Fruit fly (Drosophila melanogaster) whole organism, prepupa: ENCODE results near the gene CG34290.

Experiments
- Blimp-1 ChIP-seq: fragments of 200-800 bp; sonication (Bioruptor generic); optimal IDR thresholded peaks from 3 replicates; lab custom pipeline; 2017; ENCODE audit warnings: missing biosample characterization, missing genetic modification characterization, mild to moderate bottlenecking, moderate library complexity, missing genetic modification reagents
- CG10631 ChIP-seq: fragments of 200-800 bp; sonication (Bioruptor generic); optimal IDR thresholded peaks from 2 replicates; lab custom pipeline; 2016; ENCODE audit warnings: missing biosample characterization, missing genetic modification characterization
- CG10669 ChIP-seq: fragments of 200-800 bp; sonication (Bioruptor generic); optimal IDR thresholded peaks from 3 replicates; lab custom pipeline; 2018; ENCODE audit warnings: missing biosample characterization, mild to moderate bottlenecking, missing genetic modification characterization, moderate library complexity
- CG11294 ChIP-seq: fragments of 200-800 bp; sonication (Bioruptor generic); IDR thresholded peaks from 2 replicates; pipeline ENCODE4 v1.3.6; 2022; ENCODE audit warnings: missing biosample characterization, missing genetic modification characterization
- CG11762 ChIP-seq: fragments of 200-800 bp; sonication (Bioruptor generic); optimal IDR thresholded peaks from 3 replicates; lab custom pipeline; 2016; ENCODE audit warnings: missing biosample characterization, missing genetic modification characterization; ENCODE audit not compliant: insufficient read depth
- CG11902 ChIP-seq: fragments of 200-800 bp; sonication (Bioruptor generic); optimal IDR thresholded peaks from 3 replicates; lab custom pipeline; 2016; ENCODE audit warnings: missing biosample characterization, missing genetic modification characterization
- CG15336 ChIP-seq: fragments of 200-800 bp; sonication (Bioruptor generic); IDR thresholded peaks from 2 replicates; pipeline ENCODE4 v1.3.6; 2022; ENCODE audit warnings: missing biosample characterization, missing genetic modification characterization
- CG1621 ChIP-seq: fragments of 200-800 bp; sonication (Bioruptor generic); optimal IDR thresholded peaks from 3 replicates; lab custom pipeline; 2018; ENCODE audit warnings: missing biosample characterization, mild to moderate bottlenecking, missing genetic modification characterization
- CG16779 ChIP-seq: fragments of 200-800 bp; sonication (Bioruptor generic); optimal IDR thresholded peaks from 3 replicates; lab custom pipeline; 2017; ENCODE audit warnings: missing biosample characterization, mild to moderate bottlenecking, missing genetic modification characterization
- CG31627 ChIP-seq: fragments of 200-800 bp; sonication (Bioruptor generic); optimal IDR thresholded peaks from 3 replicates; lab custom pipeline; 2016; ENCODE audit warnings: missing biosample characterization, missing genetic modification characterization
- CG32006 ChIP-seq: fragments of 200-800 bp; sonication (Bioruptor generic); optimal IDR thresholded peaks from 3 replicates; lab custom pipeline; 2017; ENCODE audit warnings: missing biosample characterization, mild to moderate bottlenecking, missing genetic modification characterization
- CG34406 ChIP-seq: fragments of 200-800 bp; sonication (Bioruptor generic); optimal IDR thresholded peaks from 3 replicates; lab custom pipeline; 2016; ENCODE audit warnings: missing biosample characterization, missing genetic modification characterization
- CG3919 ChIP-seq: fragments of 200-800 bp; sonication (Bioruptor generic); optimal IDR thresholded peaks from 3 replicates; lab custom pipeline; 2016; ENCODE audit warnings: missing biosample characterization, missing genetic modification characterization
- CG6276 ChIP-seq: fragments of 200-800 bp; sonication (Bioruptor generic); optimal IDR thresholded peaks from 2 replicates; lab custom pipeline; 2017; ENCODE audit warnings: missing biosample characterization, mild to moderate bottlenecking, missing genetic modification characterization
- CG6792 ChIP-seq: fragments of 200-800 bp; sonication (Bioruptor generic); optimal IDR thresholded peaks from 3 replicates; lab custom pipeline; 2016; ENCODE audit warnings: missing biosample characterization, missing genetic modification characterization
- CG6854 ChIP-seq: fragments of 200-800 bp; sonication (Bioruptor generic); optimal IDR thresholded peaks from 2 replicates; lab custom pipeline; 2017; ENCODE audit warnings: missing biosample characterization, mild to moderate bottlenecking, missing genetic modification characterization
- CG7368 ChIP-seq: fragments of 200-800 bp; sonication (Bioruptor generic); optimal IDR thresholded peaks from 3 replicates; lab custom pipeline; 2016; ENCODE audit warnings: missing biosample characterization, missing genetic modification characterization
- CG8119 ChIP-seq: fragments of 200-800 bp; sonication (Bioruptor generic); IDR thresholded peaks from 3 replicates; pipeline ENCODE4 v1.3.6; 2022; ENCODE audit warnings: missing biosample characterization, missing genetic modification characterization
- CG8319 ChIP-seq: fragments of 200-800 bp; sonication (Bioruptor generic); optimal IDR thresholded peaks from 3 replicates; lab custom pipeline; 2016; ENCODE audit warnings: missing biosample characterization, missing genetic modification characterization
- CG8632 ChIP-seq: fragments of 200-800 bp; sonication (Bioruptor generic); optimal IDR thresholded peaks from 3 replicates; lab custom pipeline; 2016; ENCODE audit warnings: missing biosample characterization, missing genetic modification characterization
- CG9139 ChIP-seq: fragments of 200-800 bp; sonication (Bioruptor generic); optimal IDR thresholded peaks from 3 replicates; lab custom pipeline; 2017; ENCODE audit warnings: missing biosample characterization, mild to moderate bottlenecking, missing genetic modification characterization
- Eip75B ChIP-seq: fragments of 200-800 bp; sonication (Bioruptor generic); optimal IDR thresholded peaks from 3 replicates; lab custom pipeline; 2016; ENCODE audit warnings: missing biosample characterization, missing genetic modification characterization
- Ets96B ChIP-seq: fragments of 200-800 bp; optimal IDR thresholded peaks from 2 replicates; lab custom pipeline; 2019; ENCODE audit warnings: missing biosample characterization, mild to moderate bottlenecking, missing genetic modification characterization, moderate library complexity
- Gug ChIP-seq: fragments of 200-800 bp; sonication (Bioruptor generic); IDR thresholded peaks from 2 replicates; pipeline ENCODE4 v1.3.6; 2022; ENCODE audit warnings: missing biosample characterization, missing genetic modification characterization
- Hr39 ChIP-seq: fragments of 200-800 bp; sonication (Bioruptor generic); optimal IDR thresholded peaks from 2 replicates; lab custom pipeline; 2016; ENCODE audit warnings: missing biosample characterization, missing genetic modification characterization
- Hr4 ChIP-seq: fragments of 200-800 bp; sonication (Bioruptor generic); optimal IDR thresholded peaks from 3 replicates; lab custom pipeline; 2016; ENCODE audit warnings: missing biosample characterization, missing genetic modification characterization
- Lpt ChIP-seq: fragments of 200-800 bp; sonication (Bioruptor generic); optimal IDR thresholded peaks from 3 replicates; lab custom pipeline; 2016; ENCODE audit warnings: missing biosample characterization, missing genetic modification characterization
- Met ChIP-seq: fragments of 200-800 bp; sonication (Bioruptor generic); optimal IDR thresholded peaks from 3 replicates; lab custom pipeline; 2016; ENCODE audit warnings: missing biosample characterization, missing genetic modification characterization
- OdsH ChIP-seq: fragments of 200-800 bp; sonication (Bioruptor generic); optimal IDR thresholded peaks from 3 replicates; lab custom pipeline; 2016; ENCODE audit warnings: missing biosample characterization, missing genetic modification characterization
- Sox102F ChIP-seq: fragments of 200-800 bp; sonication (Bioruptor generic); optimal IDR thresholded peaks from 2 replicates; lab custom pipeline; 2016; ENCODE audit warnings: missing biosample characterization, mild to moderate bottlenecking, missing genetic modification characterization
- Sox14 ChIP-seq: fragments of 200-800 bp; sonication (Bioruptor generic); optimal IDR thresholded peaks from 3 replicates; lab custom pipeline; 2016; ENCODE audit warnings: missing biosample characterization, missing genetic modification characterization
- Sox15 ChIP-seq: fragments of 200-800 bp; sonication (Bioruptor generic); optimal IDR thresholded peaks from 3 replicates; lab custom pipeline; 2016; ENCODE audit warnings: missing biosample characterization, missing genetic modification characterization
- achi ChIP-seq: fragments of 200-800 bp; sonication (Bioruptor generic); optimal IDR thresholded peaks from 3 replicates; lab custom pipeline; 2016; ENCODE audit warnings: missing biosample characterization, missing genetic modification characterization
- acj6 ChIP-seq: fragments of 200-800 bp; sonication (Bioruptor generic); optimal IDR thresholded peaks from 3 replicates; lab custom pipeline; 2016; ENCODE audit warnings: missing biosample characterization, missing genetic modification characterization
- cyc ChIP-seq: fragments of 200-800 bp; sonication (Bioruptor generic); optimal IDR thresholded peaks from 3 replicates; lab custom pipeline; 2016; ENCODE audit warnings: missing biosample characterization, missing genetic modification characterization
- dac ChIP-seq: fragments of 200-800 bp; sonication (Bioruptor generic); optimal IDR thresholded peaks from 2 replicates; lab custom pipeline; 2017; ENCODE audit warnings: missing biosample characterization, mild to moderate bottlenecking, missing genetic modification characterization
- dsx ChIP-seq: fragments of 200-800 bp; optimal IDR thresholded peaks from 3 replicates; lab custom pipeline; 2019; ENCODE audit warnings: missing biosample characterization, mild to moderate bottlenecking, missing genetic modification characterization, moderate library complexity; ENCODE audit not compliant: poor library complexity, severe bottlenecking
- eg ChIP-seq: fragments of 200-800 bp; sonication (Bioruptor generic); IDR thresholded peaks from 3 replicates; pipeline ENCODE4 v1.3.6; 2022; ENCODE audit warnings: missing biosample characterization, missing genetic modification characterization
- esn ChIP-seq: fragments of 200-800 bp; sonication (Bioruptor generic); optimal IDR thresholded peaks from 2 replicates; lab custom pipeline; 2016; ENCODE audit warnings: missing biosample characterization, mild to moderate bottlenecking, missing genetic modification characterization, moderate library complexity
- fd59A ChIP-seq: fragments of 200-800 bp; sonication (Bioruptor generic); optimal IDR thresholded peaks from 2 replicates; lab custom pipeline; 2017; ENCODE audit warnings: missing biosample characterization, mild to moderate bottlenecking, missing genetic modification characterization, missing genetic modification reagents
- fd85E ChIP-seq: fragments of 200-800 bp; sonication (Bioruptor generic); optimal IDR thresholded peaks from 3 replicates; lab custom pipeline; 2016; ENCODE audit warnings: missing biosample characterization, missing genetic modification characterization
- fkh ChIP-seq: fragments of 200-800 bp; sonication (Bioruptor generic); optimal IDR thresholded peaks from 3 replicates; lab custom pipeline; 2017; ENCODE audit warnings: missing biosample characterization, mild to moderate bottlenecking, missing genetic modification characterization, moderate library complexity
- lz ChIP-seq: fragments of 200-800 bp; sonication (Bioruptor generic); optimal IDR thresholded peaks from 3 replicates; lab custom pipeline; 2016; ENCODE audit warnings: missing biosample characterization, missing genetic modification characterization
- net ChIP-seq: fragments of 200-800 bp; sonication (Bioruptor generic); optimal IDR thresholded peaks from 3 replicates; lab custom pipeline; 2016; ENCODE audit warnings: missing biosample characterization, missing genetic modification characterization
- pdm3 ChIP-seq: fragments of 200-800 bp; sonication (Bioruptor generic); optimal IDR thresholded peaks from 3 replicates; lab custom pipeline; 2016; ENCODE audit warnings: missing biosample characterization, missing genetic modification characterization
- spab ChIP-seq: fragments of 200-800 bp; sonication (Bioruptor generic); optimal IDR thresholded peaks from 2 replicates; lab custom pipeline; 2017; ENCODE audit warnings: missing biosample characterization, mild to moderate bottlenecking, missing genetic modification characterization, missing genetic modification reagents
- ss ChIP-seq, 2 experiments: fragments of 200-800 bp; sonication (Bioruptor generic); optimal IDR thresholded peaks; 2 replicates in 1 of 2; 3 replicates in 1 of 2; lab custom pipeline; 2017 to 2018; ENCODE audit warnings: mild to moderate bottlenecking in 2 of 2, missing biosample characterization in 2 of 2, missing genetic modification characterization in 2 of 2, moderate library complexity in 1 of 2
- svp ChIP-seq: fragments of 200-800 bp; sonication (Bioruptor generic); peaks from one replicate; lab custom pipeline; 2016; ENCODE audit warnings: missing biosample characterization, missing genetic modification characterization
- topi ChIP-seq: fragments of 200-800 bp; sonication (Bioruptor generic); optimal IDR thresholded peaks from 3 replicates; lab custom pipeline; 2016; ENCODE audit warnings: missing biosample characterization, missing genetic modification characterization
- vri ChIP-seq: fragments of 200-800 bp; sonication (Bioruptor generic); optimal IDR thresholded peaks from 3 replicates; lab custom pipeline; 2016; ENCODE audit warnings: missing biosample characterization, mild to moderate bottlenecking, missing genetic modification characterization

Gene CG34290

dm6 chr3R:24259278-24260040 lies 30.2 kb downstream of the CG34290 start:
- TF ChIP-seq svp (GFP tag; lab: Kevin White, UChicago): peak; percentile 98
- TF ChIP-seq CG3919 (GFP tag; lab: Kevin White, UChicago): peak; percentile 96
- TF ChIP-seq CG9139 (GFP tag; lab: Kevin White, UChicago): peak; percentile 90
- TF ChIP-seq achi: peak; percentile 94
- peak; percentile 96 for TF ChIP-seq Sox14
- TF ChIP-seq Hr39 (GFP tag; lab: Kevin White, UChicago): peak; percentile 95
- peak; percentile 92 for TF ChIP-seq eg (GFP tag; lab: Robert Waterston, UW)
- peak; percentile 94 for TF ChIP-seq topi (GFP tag; lab: Kevin White, UChicago)
- TF ChIP-seq pdm3: peak; percentile 96
- peak; percentile 89 for TF ChIP-seq CG11762 (GFP tag; lab: Kevin White, UChicago)
- TF ChIP-seq CG11902: peak; percentile 94
- peak; percentile 97 for TF ChIP-seq CG10669 (GFP tag; lab: Kevin White, UChicago)
- TF ChIP-seq OdsH (GFP tag; lab: Kevin White, UChicago): peak; percentile 94
- peak; percentile 88 for TF ChIP-seq CG8119
- peak; percentile 95 for TF ChIP-seq net (GFP tag; lab: Kevin White, UChicago)
- TF ChIP-seq CG31627: peak; percentile 93
- TF ChIP-seq spab (GFP tag; lab: Kevin White, UChicago): peak; percentile 95
- peak; percentile 93 for TF ChIP-seq lz (GFP tag; lab: Kevin White, UChicago)
- TF ChIP-seq CG15336 (GFP tag; lab: Robert Waterston, UW): peak; percentile 87
- TF ChIP-seq Met (GFP tag; lab: Kevin White, UChicago): peak; percentile 94
- TF ChIP-seq dac (GFP tag; lab: Kevin White, UChicago): peak; percentile 69
- TF ChIP-seq Hr4 (GFP tag; lab: Kevin White, UChicago): peak; percentile 90
- TF ChIP-seq Eip75B (GFP tag; lab: Kevin White, UChicago): peak; percentile 97
- peak; percentile 96 for TF ChIP-seq CG7368
- TF ChIP-seq acj6: peak; percentile 96
- TF ChIP-seq CG11294: peak; percentile 87
- TF ChIP-seq CG34406: peak; percentile 93
- TF ChIP-seq CG6276 (GFP tag; lab: Kevin White, UChicago): no peak
- peak; percentile 93 for TF ChIP-seq CG8319 (GFP tag; lab: Kevin White, UChicago)
- TF ChIP-seq CG16779 (tag; lab: Kevin White, UChicago): peak; percentile 84
- TF ChIP-seq fd85E (GFP tag; lab: Kevin White, UChicago): peak; percentile 82
- peak; percentile 77 for TF ChIP-seq Blimp-1 (GFP tag; lab: Kevin White, UChicago)
- TF ChIP-seq Lpt (GFP tag; lab: Kevin White, UChicago): peak; percentile 89
- TF ChIP-seq CG1621 (tag; lab: Kevin White, UChicago): peak; percentile 97
- TF ChIP-seq CG6854 (GFP tag; lab: Kevin White, UChicago): peak; percentile 78
- TF ChIP-seq fkh (GFP tag; lab: Kevin White, UChicago): peak; percentile 74
- TF ChIP-seq Gug (GFP tag; lab: Robert Waterston, UW): peak; percentile 90
- TF ChIP-seq fd59A (GFP tag; lab: Kevin White, UChicago): peak; percentile 97
- peak; percentile 93 for TF ChIP-seq Sox102F
- peak; percentile 96 for TF ChIP-seq CG8632
- peak; percentile 95 for TF ChIP-seq dsx
- TF ChIP-seq CG10631 (GFP tag; lab: Kevin White, UChicago): peak; percentile 95
- TF ChIP-seq esn (GFP tag; lab: Kevin White, UChicago): peak; percentile 96
- peak; percentile 97 for TF ChIP-seq Ets96B
- TF ChIP-seq CG6792 (GFP tag; lab: Kevin White, UChicago): peak; percentile 96
- TF ChIP-seq Sox15: peak; percentile 93
- TF ChIP-seq CG32006 (GFP tag; lab: Kevin White, UChicago): peak; percentile 88
- TF ChIP-seq cyc (GFP tag; lab: Kevin White, UChicago): peak; percentile 93
- TF ChIP-seq ss (GFP tag; optimal IDR thresholded peaks at IDR 0.05; lab: Kevin White, UChicago): peak; percentile 93 to 96
- TF ChIP-seq vri: peak; percentile 88
